Worm (Caenorhabditis elegans): Measurements from ENCODE around the gene dhc-4.

dhc-4 gene

DNA sequence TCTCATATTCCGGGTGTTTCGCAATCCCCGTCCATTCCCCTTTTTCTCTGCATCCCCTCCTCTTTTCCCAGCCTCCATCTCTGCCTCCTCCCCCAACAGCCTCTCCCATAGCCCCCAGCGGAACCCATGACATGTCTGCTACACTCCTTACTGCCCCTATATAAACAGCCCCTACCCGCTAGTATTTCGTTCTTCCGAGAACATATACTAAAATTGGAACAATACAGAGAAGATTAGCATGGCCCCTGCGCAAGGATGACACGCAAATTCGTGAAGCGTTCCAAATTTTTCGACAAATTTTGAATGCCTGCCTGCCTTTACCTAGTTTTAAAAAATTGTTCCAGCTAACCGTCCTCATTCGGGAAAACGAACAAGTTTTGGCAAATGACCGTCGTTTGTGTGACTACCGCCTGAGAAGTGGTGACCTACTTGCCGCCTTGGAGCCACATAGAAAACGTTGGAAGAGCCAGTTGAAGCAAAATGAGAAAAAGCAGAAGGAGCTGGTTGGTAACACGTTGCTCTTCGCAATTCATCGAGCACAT, 19.8 kb downstream of the dhc-4 start (continued):
- peak; percentile 98 for TF ChIP-seq snu-23 (GFP tag; optimal IDR thresholded peaks at IDR 0.05)

DNA sequence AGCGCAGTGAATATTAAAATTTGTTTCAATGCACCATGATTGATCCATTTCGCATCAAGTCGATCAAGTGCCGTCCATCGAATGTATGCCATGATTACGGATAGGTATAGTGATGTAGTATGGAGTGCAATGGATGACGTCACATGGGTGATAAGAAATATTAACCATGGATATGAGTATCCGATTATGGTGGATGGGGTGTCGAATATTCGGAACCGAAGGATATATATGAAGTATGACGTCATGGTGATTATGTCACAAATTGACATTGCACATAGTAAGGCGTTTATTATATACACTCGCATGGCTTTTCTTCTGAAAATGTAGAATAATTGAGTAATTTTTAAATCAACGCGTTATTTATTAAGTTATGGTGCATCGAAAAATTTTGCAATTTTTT, 24.3 kb downstream of the dhc-4 start:
- no peak for TF ChIP-seq hpl-2 (GFP tag; optimal IDR thresholded peaks at IDR 0.05)
- no peak for TF ChIP-seq zip-4 (GFP tag; optimal IDR thresholded peaks at IDR 0.05)
- no peak for TF ChIP-seq blmp-1 (tag; optimal IDR thresholded peaks at IDR 0.05)
- TF ChIP-seq ets-5 (GFP tag; IDR thresholded peaks at IDR 0.05), result no peak
- no peak for TF ChIP-seq lir-3 (tag; optimal IDR thresholded peaks at IDR 0.05; ENCODE audit: poor library complexity)
- no peak for TF ChIP-seq snu-23 (GFP tag; optimal IDR thresholded peaks at IDR 0.05)
- TF ChIP-seq nhr-77 (tag; optimal IDR thresholded peaks at IDR 0.05), result no peak
- TF ChIP-seq swsn-7 (tag; optimal IDR thresholded peaks at IDR 0.05), result no peak
- no peak for TF ChIP-seq nhr-47 (tag; optimal IDR thresholded peaks at IDR 0.05)
- no peak for TF ChIP-seq egl-13 (tag; optimal IDR thresholded peaks at IDR 0.05)
- no peak for TF ChIP-seq mdl-1 (tag; optimal IDR thresholded peaks at IDR 0.05)
- no peak for TF ChIP-seq ztf-11 (tag; optimal IDR thresholded peaks at IDR 0.05)
- no peak for TF ChIP-seq unc-86 (tag; optimal IDR thresholded peaks at IDR 0.05)
- no peak for TF ChIP-seq nhr-12 (tag; optimal IDR thresholded peaks at IDR 0.05)
- TF ChIP-seq lin-14 (GFP tag; optimal IDR thresholded peaks at IDR 0.05), result no peak
- TF ChIP-seq aha-1 (tag; optimal IDR thresholded peaks at IDR 0.05), result no peak
- no peak for TF ChIP-seq ceh-8 (GFP tag; optimal IDR thresholded peaks at IDR 0.05)

DNA sequence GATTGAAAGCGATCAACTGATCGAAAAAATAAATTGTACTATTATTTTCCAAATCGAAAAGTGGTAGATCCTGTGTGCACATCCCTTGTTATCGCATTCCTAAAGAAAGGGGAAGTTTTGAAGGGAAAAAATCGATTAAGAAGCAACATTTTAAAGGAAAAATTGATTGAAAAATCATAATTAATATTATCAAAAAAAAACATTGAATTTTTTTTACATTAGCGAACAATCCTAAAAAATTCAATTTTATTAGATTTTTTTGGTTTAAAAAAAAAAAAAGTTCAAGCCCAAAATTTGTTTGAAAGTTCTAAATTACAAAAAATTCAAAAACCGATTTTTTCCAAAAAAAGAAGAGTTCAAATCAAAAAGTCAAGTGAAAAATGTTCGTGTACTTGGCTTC, 25.4 kb downstream of the dhc-4 start, which contains the start of gene dmsr-5:
TSS of gene dmsr-5 (minus strand) at position 101 of the 400 bp plus-strand sequence.
- TF ChIP-seq nhr-11 (tag; optimal IDR thresholded peaks at IDR 0.05) (no peak), nhr-20 (tag; optimal IDR thresholded peaks at IDR 0.05) (no peak)

DNA sequence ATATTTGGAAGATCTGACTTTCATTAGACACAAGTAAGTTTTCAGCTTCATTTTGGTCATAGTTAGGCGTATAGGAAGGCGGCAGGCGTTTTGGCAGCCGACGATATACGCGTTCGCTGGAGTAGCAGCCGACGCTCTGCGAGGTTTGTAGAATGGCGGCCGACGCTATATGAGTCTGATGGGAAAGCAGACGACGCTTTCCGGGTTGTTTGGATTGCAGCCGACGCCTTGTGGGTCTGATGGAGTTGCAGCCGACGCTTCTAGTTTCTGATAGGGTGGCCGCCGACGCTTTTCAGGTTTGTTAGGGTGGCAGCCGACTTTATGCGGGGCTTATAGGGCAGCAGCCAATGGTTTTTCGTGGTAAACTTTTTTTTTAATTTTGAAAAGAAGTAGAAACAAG, 33.1 kb downstream of the dhc-4 start:
- no peak for TF ChIP-seq efl-3 (GFP tag; optimal IDR thresholded peaks at IDR 0.05)
- TF ChIP-seq nhr-19 (GFP tag; conservative IDR thresholded peaks at IDR 0.05), result no peak
- peak; percentile 1 for TF ChIP-seq nhr-85 (tag)
- TF ChIP-seq nhr-90 (tag; optimal IDR thresholded peaks at IDR 0.05; ENCODE audit: poor library complexity), result no peak

DNA sequence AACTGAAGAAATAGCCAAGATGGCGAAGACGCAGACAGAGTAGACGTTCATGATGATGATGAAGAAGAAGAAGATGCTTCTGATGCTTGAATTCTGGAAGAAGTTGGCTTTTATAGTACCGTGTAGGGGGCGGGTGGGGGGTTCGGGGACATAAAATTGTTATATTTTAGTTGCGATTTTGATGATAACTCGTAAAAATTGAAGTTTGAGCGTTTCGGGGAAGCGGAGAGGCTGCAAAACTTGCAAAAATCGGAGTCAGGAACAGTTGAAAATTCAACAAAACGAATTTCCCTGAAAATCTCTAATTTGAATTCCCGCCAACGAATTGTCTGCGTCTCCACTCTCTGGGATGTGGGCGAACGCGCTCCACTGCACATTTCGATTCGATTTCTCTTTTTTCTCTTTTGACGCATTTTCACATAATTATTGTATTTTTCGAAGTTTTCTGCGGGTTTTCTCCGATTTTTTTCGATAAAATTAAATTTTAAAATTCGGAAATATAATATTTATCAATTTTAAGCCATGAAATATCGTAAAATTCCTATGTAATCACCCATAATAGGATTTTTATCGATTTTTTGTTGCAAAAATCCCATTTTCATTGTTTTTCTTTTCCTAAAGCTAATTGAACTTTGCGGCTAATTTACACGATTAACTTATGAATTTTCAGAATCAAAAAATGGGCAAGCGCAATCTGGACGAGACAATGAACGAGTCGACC, 38.0 kb downstream of the dhc-4 start, which contains the start of the genes fipr-17 and Y48A6B.3:
TSS of gene fipr-17 (minus strand) at position 51 of the 721 bp plus-strand sequence.
TSS of gene Y48A6B.3 (plus strand) at position 671 of the 721 bp plus-strand sequence.
- peak; percentile 100 for TF ChIP-seq lin-35 (GFP tag; optimal IDR thresholded peaks at IDR 0.05)
- TF ChIP-seq lin-13 (GFP tag; optimal IDR thresholded peaks at IDR 0.05), result peak; percentile 86
- no peak for TF ChIP-seq alr-1 (tag; optimal IDR thresholded peaks at IDR 0.05; ENCODE audit: borderline replicate concordance)
- TF ChIP-seq ceh-63 (GFP tag; optimal IDR thresholded peaks at IDR 0.05), result no peak
- TF ChIP-seq nhr-237 (tag; optimal IDR thresholded peaks at IDR 0.05), result peak; percentile 54
- TF ChIP-seq jun-1 (tag; optimal IDR thresholded peaks at IDR 0.05), result peak; percentile 77
- peak; percentile 70 for TF ChIP-seq dsc-1 (tag; optimal IDR thresholded peaks at IDR 0.05)
- TF ChIP-seq C34B4.2 (tag; optimal IDR thresholded peaks at IDR 0.05), result no peak
- peak; percentile 85 for TF ChIP-seq skn-1 (tag; optimal IDR thresholded peaks at IDR 0.05)
- TF ChIP-seq elt-2 (tag; optimal IDR thresholded peaks at IDR 0.05), result peak; percentile 29
- peak; percentile 78 for TF ChIP-seq nhr-77 (tag; optimal IDR thresholded peaks at IDR 0.05)
- TF ChIP-seq fkh-10 (GFP tag; optimal IDR thresholded peaks at IDR 0.05), result no peak
- TF ChIP-seq Y116A8C.19 (tag; optimal IDR thresholded peaks at IDR 0.05; ENCODE audit: borderline replicate concordance), result no peak
- TF ChIP-seq sptf-1 (tag; optimal IDR thresholded peaks at IDR 0.05), result no peak
- TF ChIP-seq swsn-7 (tag; optimal IDR thresholded peaks at IDR 0.05), result peak; percentile 79
- peak; percentile 87 for TF ChIP-seq tbx-2 (tag; optimal IDR thresholded peaks at IDR 0.05)
- TF ChIP-seq ceh-88 (GFP tag; IDR thresholded peaks at IDR 0.05), result peak; percentile 40; the same call in 1 of the 2 replicates
- peak; percentile 90 for TF ChIP-seq unc-130 (tag; optimal IDR thresholded peaks at IDR 0.05)
- TF ChIP-seq sox-4 (tag; optimal IDR thresholded peaks at IDR 0.05), result no peak
- peak; percentile 59 for TF ChIP-seq zip-4 (GFP tag; optimal IDR thresholded peaks at IDR 0.05)
- TF ChIP-seq nhr-84 (tag; optimal IDR thresholded peaks at IDR 0.05), result no peak
- no peak for TF ChIP-seq zag-1 (tag; optimal IDR thresholded peaks at IDR 0.05)
- peak; percentile 2 for TF ChIP-seq ztf-4 (tag; optimal IDR thresholded peaks at IDR 0.05)
- peak; percentile 94 for TF ChIP-seq blmp-1 (tag; optimal IDR thresholded peaks at IDR 0.05)
- peak; percentile 94 for TF ChIP-seq rnt-1 (tag; optimal IDR thresholded peaks at IDR 0.05)
- peak in 1 of 2 experiments; percentile 52 for TF ChIP-seq mdl-1 (tag; optimal IDR thresholded peaks at IDR 0.05)
